Worm (Caenorhabditis elegans) whole organism, mixed stage, embryonic: ENCODE measurements around the gene C06E2.1.

Experiments used
- bed-3 ChIP-seq: fragments of 200-800 bp; sonication (Bioruptor generic); optimal IDR thresholded peaks from 3 replicates; lab custom pipeline; 2018; ENCODE audit warnings: mild to moderate bottlenecking, missing genetic modification characterization, moderate library complexity, missing compliant biosample characterization
- blmp-1 ChIP-seq: fragments of 150-350 bp; optimal IDR thresholded peaks from 2 replicates; lab custom pipeline; 2014; ENCODE audit warnings: missing biosample characterization, missing genetic modification characterization
- ceh-39 ChIP-seq: fragments of 150-350 bp; optimal IDR thresholded peaks from 2 replicates; lab custom pipeline; 2014; ENCODE audit warnings: missing biosample characterization, missing genetic modification characterization
- ceh-43 ChIP-seq: fragments of 200-800 bp; sonication (Bioruptor generic); optimal IDR thresholded peaks from 2 replicates; lab custom pipeline; 2018; ENCODE audit warnings: mild to moderate bottlenecking, missing genetic modification characterization, moderate library complexity, missing compliant biosample characterization
- ceh-83 ChIP-seq: fragments of 200-800 bp; sonication (Bioruptor generic); optimal IDR thresholded peaks from 2 replicates; lab custom pipeline; 2018; ENCODE audit warnings: mild to moderate bottlenecking, missing genetic modification characterization, missing compliant biosample characterization
- ces-1 ChIP-seq: fragments of 150-350 bp; optimal IDR thresholded peaks from 2 replicates; lab custom pipeline; 2014; ENCODE audit warnings: missing biosample characterization, missing genetic modification reagents, missing genetic modification characterization
- cnd-1 ChIP-seq: fragments of 200-800 bp; sonication (Bioruptor generic); optimal IDR thresholded peaks from 2 replicates; lab custom pipeline; 2018; ENCODE audit warnings: mild to moderate bottlenecking, missing genetic modification characterization, missing compliant biosample characterization
- drap-1 ChIP-seq: fragments of 200-800 bp; sonication (Bioruptor generic); optimal IDR thresholded peaks from 3 replicates; lab custom pipeline; 2018; ENCODE audit warnings: mild to moderate bottlenecking, missing genetic modification characterization, missing compliant biosample characterization
- elt-1 ChIP-seq: sonication (generic microtip); optimal IDR thresholded peaks from 2 replicates; lab custom pipeline; 2017; ENCODE audit warnings: missing genetic modification characterization, mild to moderate bottlenecking, missing compliant biosample characterization, antibody characterized with exemption, moderate library complexity, borderline replicate concordance; ENCODE audit not compliant: insufficient read depth
- flh-1 ChIP-seq: fragments of 200-800 bp; sonication (Bioruptor generic); optimal IDR thresholded peaks from 2 replicates; lab custom pipeline; 2018; ENCODE audit warnings: mild to moderate bottlenecking, missing genetic modification characterization, moderate library complexity, missing compliant biosample characterization
- ham-2 ChIP-seq: fragments of 200-800 bp; sonication (Bioruptor generic); optimal IDR thresholded peaks from 2 replicates; lab custom pipeline; 2018; ENCODE audit warnings: mild to moderate bottlenecking, missing genetic modification characterization, missing compliant biosample characterization
- hlh-1 ChIP-seq: fragments of 150-350 bp; optimal IDR thresholded peaks from 2 replicates; lab custom pipeline; 2014; ENCODE audit warnings: missing biosample characterization, missing genetic modification reagents, missing genetic modification characterization
- lin-13 ChIP-seq: fragments of 150-350 bp; optimal IDR thresholded peaks from 2 replicates; lab custom pipeline; 2014; ENCODE audit warnings: missing biosample characterization, missing genetic modification characterization
- lin-32 ChIP-seq: fragments of 200-800 bp; sonication (Bioruptor generic); optimal IDR thresholded peaks from 2 replicates; lab custom pipeline; 2018; ENCODE audit warnings: mild to moderate bottlenecking, missing genetic modification characterization, missing compliant biosample characterization
- lsy-2 ChIP-seq: fragments of 150-350 bp; optimal IDR thresholded peaks from 2 replicates; lab custom pipeline; 2014; ENCODE audit warnings: missing biosample characterization, missing genetic modification characterization
- mab-5 ChIP-seq: fragments of 150-350 bp; optimal IDR thresholded peaks from 2 replicates; lab custom pipeline; 2014; ENCODE audit warnings: missing biosample characterization, missing genetic modification characterization
- mep-1 ChIP-seq: fragments of 150-350 bp; optimal IDR thresholded peaks from 2 replicates; lab custom pipeline; 2017; ENCODE audit warnings: missing biosample characterization, missing genetic modification reagents, missing genetic modification characterization, inconsistent platforms
- mls-2 ChIP-seq: sonication (generic microtip); optimal IDR thresholded peaks from 2 replicates; lab custom pipeline; 2016; ENCODE audit warnings: mild to moderate bottlenecking, missing genetic modification characterization, moderate library complexity, missing compliant biosample characterization
- nhr-12 ChIP-seq: fragments of 150-350 bp; optimal IDR thresholded peaks from 2 replicates; lab custom pipeline; 2014; ENCODE audit warnings: missing biosample characterization, missing genetic modification characterization
- nhr-2 ChIP-seq: fragments of 150-350 bp; optimal IDR thresholded peaks from 2 replicates; lab custom pipeline; 2014; ENCODE audit warnings: missing biosample characterization, missing genetic modification characterization
- nhr-237 ChIP-seq: fragments of 150-350 bp; optimal IDR thresholded peaks from 2 replicates; lab custom pipeline; 2014; ENCODE audit warnings: missing biosample characterization, missing genetic modification characterization
- nhr-28 ChIP-seq: fragments of 150-350 bp; optimal IDR thresholded peaks from 2 replicates; lab custom pipeline; 2014; ENCODE audit warnings: missing biosample characterization, missing genetic modification characterization
- nhr-76 ChIP-seq: sonication (generic microtip); optimal IDR thresholded peaks from 2 replicates; lab custom pipeline; 2017; ENCODE audit warnings: missing biosample characterization, missing genetic modification characterization
- pha-4 ChIP-seq: fragments of 150-350 bp; optimal IDR thresholded peaks from 2 replicates; lab custom pipeline; 2018; ENCODE audit warnings: missing biosample characterization, missing genetic modification reagents, missing genetic modification characterization
- sem-2 ChIP-seq: fragments of 200-800 bp; sonication (Bioruptor generic); optimal IDR thresholded peaks from 2 replicates; lab custom pipeline; 2018; ENCODE audit warnings: mild to moderate bottlenecking, missing genetic modification characterization, missing compliant biosample characterization
- snpc-4 ChIP-seq: fragments of 150-350 bp; optimal IDR thresholded peaks from 2 replicates; lab custom pipeline; 2014; ENCODE audit warnings: missing biosample characterization, missing genetic modification characterization
- sptf-1 ChIP-seq: sonication (generic microtip); optimal IDR thresholded peaks from 2 replicates; lab custom pipeline; 2017; ENCODE audit warnings: mild to moderate bottlenecking, missing genetic modification characterization, moderate library complexity, missing compliant biosample characterization
- tbx-8 ChIP-seq: fragments of 200-800 bp; sonication (Bioruptor generic); optimal IDR thresholded peaks from 2 replicates; lab custom pipeline; 2018; ENCODE audit warnings: mild to moderate bottlenecking, missing genetic modification characterization, moderate library complexity, missing compliant biosample characterization
- unc-62 ChIP-seq: fragments of 150-350 bp; optimal IDR thresholded peaks from 2 replicates; lab custom pipeline; 2014; ENCODE audit warnings: missing biosample characterization, missing genetic modification reagents, missing genetic modification characterization
- zip-8 ChIP-seq: fragments of 150-350 bp; optimal IDR thresholded peaks from 2 replicates; lab custom pipeline; 2014; ENCODE audit warnings: missing biosample characterization, missing genetic modification characterization
- ztf-11 ChIP-seq: fragments of 150-350 bp; optimal IDR thresholded peaks from 2 replicates; lab custom pipeline; 2014; ENCODE audit warnings: missing biosample characterization, missing genetic modification characterization

The C06E2.1 gene

ce11 chrX:8866563-8866962 lies 8.1 kb downstream of the C06E2.1 start, which contains the start of gene ins-9:
Gene ins-9, minus strand, starts transcription at chrX:8866663.
- TF ChIP-seq nhr-12 (tag; lab: Kevin White, UChicago) = no peak
- TF ChIP-seq tbx-8 (GFP tag; lab: Kevin White, UChicago) = no peak
- TF ChIP-seq ztf-11 (tag; lab: Kevin White, UChicago) = no peak
- TF ChIP-seq ceh-43 = no peak
- no peak for TF ChIP-seq blmp-1 (tag; lab: Kevin White, UChicago)
- no peak for TF ChIP-seq bed-3 (GFP tag; lab: Kevin White, UChicago)
- TF ChIP-seq lin-13 (tag; lab: Kevin White, UChicago) = no peak
- no peak for TF ChIP-seq nhr-237 (tag; lab: Kevin White, UChicago)
- TF ChIP-seq elt-1 (tag; lab: Kevin White, UChicago) = no peak
- no peak for TF ChIP-seq lin-32 (GFP tag; lab: Kevin White, UChicago)
- no peak for TF ChIP-seq mls-2 (tag; lab: Kevin White, UChicago)
- no peak for TF ChIP-seq nhr-2
- no peak for TF ChIP-seq mep-1
- TF ChIP-seq ces-1 (GFP tag; lab: Kevin White, UChicago) = no peak
- TF ChIP-seq sptf-1 (tag; lab: Kevin White, UChicago) = no peak
- TF ChIP-seq nhr-76 = no peak
- no peak for TF ChIP-seq drap-1
- TF ChIP-seq zip-8 (tag; lab: Kevin White, UChicago) = no peak

ce11 chrX:8860958-8861357 lies 13.7 kb downstream of the C06E2.1 start, which contains the start of gene C06E2.9:
Gene C06E2.9, plus strand, starts transcription at chrX:8861258.
- no peak for TF ChIP-seq drap-1
- TF ChIP-seq bed-3 (GFP tag; lab: Kevin White, UChicago) = no peak
- TF ChIP-seq lsy-2 (tag; lab: Kevin White, UChicago) = no peak
- no peak for TF ChIP-seq ceh-39
- no peak for TF ChIP-seq snpc-4
- no peak for TF ChIP-seq ceh-43
- TF ChIP-seq tbx-8 (GFP tag; lab: Kevin White, UChicago) = no peak
- no peak for TF ChIP-seq ces-1 (GFP tag; lab: Kevin White, UChicago)

- TF ChIP-seq ceh-83 (GFP tag; lab: Kevin White, UChicago) (no peak), ceh-39 (no peak), mls-2 (tag; lab: Kevin White, UChicago) (no peak), nhr-76 (no peak), sem-2 (GFP tag; lab: Kevin White, UChicago) (no peak), unc-62 (GFP tag; lab: Kevin White, UChicago) (no peak), nhr-28 (no peak), pha-4 (tag; lab: Kevin White, UChicago) (no peak), ceh-43 (no peak), bed-3 (GFP tag; lab: Kevin White, UChicago) (no peak), elt-1 (tag; lab: Kevin White, UChicago) (no peak), flh-1 (GFP tag; lab: Kevin White, UChicago) (no peak), blmp-1 (tag; lab: Kevin White, UChicago) (no peak), drap-1 (no peak), tbx-8 (GFP tag; lab: Kevin White, UChicago) (no peak), mep-1 (no peak), sptf-1 (tag; lab: Kevin White, UChicago) (no peak), zip-8 (tag; lab: Kevin White, UChicago) (no peak), lsy-2 (tag; lab: Kevin White, UChicago) (no peak), mab-5 (no peak)
Observed at ce11 chrX:8859538-8859937, 15.1 kb downstream of the C06E2.1 start.

- TF ChIP-seq nhr-2 = no peak
- TF ChIP-seq elt-1 (tag; lab: Kevin White, UChicago) = peak; percentile 96
- no peak for TF ChIP-seq lin-13 (tag; lab: Kevin White, UChicago)
- TF ChIP-seq sptf-1 (tag; lab: Kevin White, UChicago) = no peak
- TF ChIP-seq mls-2 (tag; lab: Kevin White, UChicago) = no peak
- no peak for TF ChIP-seq cnd-1 (tag; lab: Kevin White, UChicago)
- TF ChIP-seq drap-1 = no peak
- TF ChIP-seq ceh-39 = no peak
Observed at ce11 chrX:8857904-8858612, 16.6 kb downstream of the C06E2.1 start, which contains the start of gene C06E2.5. Gene C06E2.5, minus strand, starts transcription at chrX:8857954.

ce11 chrX:8854409-8854808 lies 20.2 kb downstream of the C06E2.1 start:
- no peak for TF ChIP-seq ham-2 (GFP tag; lab: Kevin White, UChicago)
- no peak for TF ChIP-seq unc-62 (GFP tag; lab: Kevin White, UChicago)
- no peak for TF ChIP-seq cnd-1 (tag; lab: Kevin White, UChicago)
- TF ChIP-seq pha-4 (tag; lab: Kevin White, UChicago) = no peak
- TF ChIP-seq nhr-28 = no peak
- TF ChIP-seq flh-1 (GFP tag; lab: Kevin White, UChicago) = no peak
- no peak for TF ChIP-seq nhr-2
- TF ChIP-seq mab-5 = no peak
- TF ChIP-seq hlh-1 (tag; lab: Kevin White, UChicago) = no peak
- TF ChIP-seq sptf-1 (tag; lab: Kevin White, UChicago) = no peak
- no peak for TF ChIP-seq blmp-1 (tag; lab: Kevin White, UChicago)
- TF ChIP-seq lin-13 (tag; lab: Kevin White, UChicago) = no peak
- TF ChIP-seq ceh-43 = no peak
- TF ChIP-seq nhr-76 = no peak
- TF ChIP-seq ceh-39 = no peak
- TF ChIP-seq tbx-8 (GFP tag; lab: Kevin White, UChicago) = no peak
- TF ChIP-seq mls-2 (tag; lab: Kevin White, UChicago) = no peak
- no peak for TF ChIP-seq nhr-12 (tag; lab: Kevin White, UChicago)
- TF ChIP-seq lin-32 (GFP tag; lab: Kevin White, UChicago) = no peak
